Worm (Caenorhabditis elegans): Measurements from ENCODE around the gene pqn-68.

pqn-68 gene

DNA sequence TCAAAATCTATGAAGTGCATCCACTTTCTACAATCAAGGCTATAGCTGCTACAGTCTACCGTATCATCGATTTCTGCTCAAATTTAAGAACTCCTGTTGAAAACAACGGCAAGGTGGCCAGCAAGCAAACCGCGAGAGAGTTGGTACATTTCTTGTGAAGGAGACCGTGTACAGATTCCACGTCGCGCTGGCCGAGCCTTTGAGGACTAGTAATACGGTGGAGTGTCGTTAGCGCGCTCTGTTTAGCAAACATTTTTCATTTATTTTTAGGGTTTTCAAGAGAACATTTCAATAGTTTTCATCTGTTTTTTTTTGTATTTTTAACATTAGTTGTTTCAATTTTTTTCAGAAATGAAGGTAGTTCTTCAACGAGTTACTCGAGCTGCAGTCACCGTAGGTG, at the start of gene pqn-68:
TSS of gene pqn-68 (plus strand) at position 350 of the 400 bp plus-strand sequence.
- TF ChIP-seq tbx-11 (GFP tag; IDR thresholded peaks at IDR 0.05) (no peak), ama-1 (optimal IDR thresholded peaks at IDR 0.05) (no peak), pes-1 (GFP tag; IDR thresholded peaks at IDR 0.05) (no peak), scrt-1 (GFP tag; IDR thresholded peaks at IDR 0.05) (no peak), hnd-1 (tag; optimal IDR thresholded peaks at IDR 0.05) (no peak)

DNA sequence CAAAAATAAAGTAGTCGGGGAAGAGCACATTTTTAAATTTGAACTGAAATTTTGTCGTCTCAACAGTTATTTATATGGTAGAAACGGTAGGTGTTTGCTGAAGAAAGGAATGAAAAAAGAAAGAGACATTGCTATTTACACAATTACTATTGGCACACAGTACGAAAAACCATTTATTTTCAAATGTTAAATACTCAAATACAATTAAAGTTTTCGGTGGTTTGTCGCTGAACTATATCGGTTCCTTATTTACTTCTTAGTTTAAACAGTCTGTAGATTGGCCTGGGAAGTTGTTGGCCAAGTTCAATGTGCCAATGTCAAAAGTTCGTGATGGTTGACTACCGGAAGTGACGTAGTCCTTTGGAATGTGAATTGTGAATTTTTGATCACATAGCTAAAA, 48.4 kb upstream of the pqn-68 start, which contains the start of gene ttr-27:
TSS of gene ttr-27 (minus strand) at position 45 of the 400 bp plus-strand sequence.
- TF ChIP-seq ceh-13 (GFP tag; optimal IDR thresholded peaks at IDR 0.05): no peak
- no peak for TF ChIP-seq scrt-1 (GFP tag; IDR thresholded peaks at IDR 0.05)
- TF ChIP-seq flt-1 (GFP tag; IDR thresholded peaks at IDR 0.05): no peak
- no peak for TF ChIP-seq ceh-36 (tag; optimal IDR thresholded peaks at IDR 0.05)
- no peak for TF ChIP-seq ama-1 (optimal IDR thresholded peaks at IDR 0.05)
- TF ChIP-seq hmg-4 (GFP tag; optimal IDR thresholded peaks at IDR 0.05): no peak
- TF ChIP-seq F13C5.2 (tag; optimal IDR thresholded peaks at IDR 0.05): no peak
- no peak for TF ChIP-seq B0310.2 (tag; optimal IDR thresholded peaks at IDR 0.05)
- no peak for TF ChIP-seq hnd-1 (tag; optimal IDR thresholded peaks at IDR 0.05)
- TF ChIP-seq aly-1 (tag; optimal IDR thresholded peaks at IDR 0.05): no peak
- TF ChIP-seq tra-4 (tag; optimal IDR thresholded peaks at IDR 0.05): no peak
- no peak for TF ChIP-seq tbx-11 (GFP tag; IDR thresholded peaks at IDR 0.05)
- TF ChIP-seq sea-1 (GFP tag; conservative IDR thresholded peaks at IDR 0.05): no peak
- no peak for TF ChIP-seq hmbx-1 (tag; optimal IDR thresholded peaks at IDR 0.05)
- no peak for TF ChIP-seq tbx-37 (GFP tag; conservative IDR thresholded peaks at IDR 0.05)
- TF ChIP-seq pes-1 (GFP tag; IDR thresholded peaks at IDR 0.05): no peak
- TF ChIP-seq ets-7 (tag; optimal IDR thresholded peaks at IDR 0.05): no peak

DNA sequence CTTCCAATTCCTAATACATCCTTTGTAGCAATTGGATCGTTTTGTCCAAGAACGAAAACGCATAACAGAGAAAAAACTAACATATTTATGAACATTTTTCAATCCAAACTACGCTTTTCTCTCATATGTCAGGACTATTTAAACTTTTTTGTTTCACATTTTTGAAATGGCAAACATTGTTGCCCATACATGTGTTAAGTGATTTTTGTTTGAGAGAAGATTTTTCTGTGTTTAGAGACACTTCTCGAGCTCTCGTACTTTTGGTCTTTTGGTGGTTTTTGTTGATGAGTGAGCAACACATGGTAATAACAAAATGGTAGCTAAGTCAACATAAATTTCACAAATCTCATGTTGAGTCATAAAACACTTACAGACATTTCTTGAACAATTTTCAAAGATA, 47.4 kb upstream of the pqn-68 start, which contains the start of gene ttr-28:
TSS of gene ttr-28 (minus strand) at position 101 of the 400 bp plus-strand sequence.
- TF ChIP-seq pes-1 (GFP tag; IDR thresholded peaks at IDR 0.05): no peak
- no peak for TF ChIP-seq tra-4 (tag; optimal IDR thresholded peaks at IDR 0.05)
- TF ChIP-seq scrt-1 (GFP tag; IDR thresholded peaks at IDR 0.05): no peak
- no peak for TF ChIP-seq ceh-13 (GFP tag; optimal IDR thresholded peaks at IDR 0.05)
- TF ChIP-seq ceh-36 (tag; optimal IDR thresholded peaks at IDR 0.05): no peak
- TF ChIP-seq tbx-37 (GFP tag; conservative IDR thresholded peaks at IDR 0.05): no peak
- TF ChIP-seq ets-7 (tag; optimal IDR thresholded peaks at IDR 0.05): no peak
- TF ChIP-seq sea-1 (GFP tag; conservative IDR thresholded peaks at IDR 0.05): no peak
- TF ChIP-seq ama-1 (optimal IDR thresholded peaks at IDR 0.05): no peak
- no peak for TF ChIP-seq B0310.2 (tag; optimal IDR thresholded peaks at IDR 0.05)
- TF ChIP-seq hmbx-1 (tag; optimal IDR thresholded peaks at IDR 0.05): no peak
- no peak for TF ChIP-seq hnd-1 (tag; optimal IDR thresholded peaks at IDR 0.05)
- no peak for TF ChIP-seq hmg-4 (GFP tag; optimal IDR thresholded peaks at IDR 0.05)

DNA sequence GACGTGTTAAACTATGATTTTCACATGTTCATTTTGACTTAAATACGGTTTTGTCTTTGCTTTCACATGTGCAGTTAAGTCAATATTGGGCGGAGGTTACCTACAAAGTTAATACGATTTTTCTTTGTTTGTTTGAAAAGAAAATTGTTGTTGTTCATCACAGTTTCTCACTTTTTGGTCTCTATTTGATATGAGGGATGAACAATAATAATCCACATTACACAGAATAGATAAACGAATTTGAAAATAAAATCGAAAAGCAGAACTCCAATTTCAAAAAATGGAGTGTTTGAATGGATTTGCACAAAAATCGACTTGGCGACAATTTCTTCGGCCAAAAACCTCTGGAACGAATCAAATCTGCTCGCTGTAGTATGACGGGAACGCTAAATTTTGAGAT, 45.7 kb upstream of the pqn-68 start, which contains the start of gene ttr-29:
TSS of gene ttr-29 (minus strand) at position 101 of the 400 bp plus-strand sequence.
- no peak for TF ChIP-seq tbx-11 (GFP tag; IDR thresholded peaks at IDR 0.05)
- no peak for TF ChIP-seq F13C5.2 (tag; optimal IDR thresholded peaks at IDR 0.05)
- no peak for TF ChIP-seq hnd-1 (tag; optimal IDR thresholded peaks at IDR 0.05)
- TF ChIP-seq ceh-13 (GFP tag; optimal IDR thresholded peaks at IDR 0.05): no peak
- TF ChIP-seq ets-7 (tag; optimal IDR thresholded peaks at IDR 0.05): no peak
- no peak for TF ChIP-seq tbx-37 (GFP tag; conservative IDR thresholded peaks at IDR 0.05)
- no peak for TF ChIP-seq ama-1 (optimal IDR thresholded peaks at IDR 0.05)
- no peak for TF ChIP-seq pes-1 (GFP tag; IDR thresholded peaks at IDR 0.05)
- no peak for TF ChIP-seq hmg-4 (GFP tag; optimal IDR thresholded peaks at IDR 0.05)
- no peak for TF ChIP-seq tra-4 (tag; optimal IDR thresholded peaks at IDR 0.05)

DNA sequence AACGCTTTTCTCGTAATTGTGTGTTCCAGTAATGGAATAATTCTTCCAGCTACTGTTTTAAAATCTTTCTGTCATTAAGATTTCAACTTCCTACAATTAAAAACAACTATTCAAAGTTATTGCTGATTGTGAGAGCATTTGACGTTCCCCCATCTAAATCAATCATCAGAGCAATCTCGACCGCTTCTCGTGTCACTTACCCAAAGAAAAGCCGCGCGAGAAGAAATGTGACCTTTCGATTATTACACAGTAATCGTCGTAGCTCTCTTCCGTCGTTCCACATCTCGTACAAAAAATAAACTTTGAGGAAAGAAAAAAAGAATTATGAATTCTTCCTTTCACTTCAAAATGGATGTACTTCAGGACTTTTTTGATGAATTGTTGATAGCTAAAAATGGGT, 45.0 kb upstream of the pqn-68 start:
- TF ChIP-seq hmg-4 (GFP tag; optimal IDR thresholded peaks at IDR 0.05) (no peak), F13C5.2 (tag; optimal IDR thresholded peaks at IDR 0.05) (no peak), sea-1 (GFP tag; conservative IDR thresholded peaks at IDR 0.05) (no peak), hnd-1 (tag; optimal IDR thresholded peaks at IDR 0.05) (no peak), ets-7 (tag; optimal IDR thresholded peaks at IDR 0.05) (no peak), tra-4 (tag; optimal IDR thresholded peaks at IDR 0.05) (no peak), aly-1 (tag; optimal IDR thresholded peaks at IDR 0.05) (no peak), hmbx-1 (tag; optimal IDR thresholded peaks at IDR 0.05) (no peak), ama-1 (optimal IDR thresholded peaks at IDR 0.05) (no peak), scrt-1 (GFP tag; IDR thresholded peaks at IDR 0.05) (no peak), flt-1 (GFP tag; IDR thresholded peaks at IDR 0.05) (no peak), pes-1 (GFP tag; IDR thresholded peaks at IDR 0.05) (no peak), tbx-11 (GFP tag; IDR thresholded peaks at IDR 0.05) (no peak), ceh-36 (tag; optimal IDR thresholded peaks at IDR 0.05) (no peak), ceh-13 (GFP tag; optimal IDR thresholded peaks at IDR 0.05) (no peak), tbx-37 (GFP tag; conservative IDR thresholded peaks at IDR 0.05) (no peak)

DNA sequence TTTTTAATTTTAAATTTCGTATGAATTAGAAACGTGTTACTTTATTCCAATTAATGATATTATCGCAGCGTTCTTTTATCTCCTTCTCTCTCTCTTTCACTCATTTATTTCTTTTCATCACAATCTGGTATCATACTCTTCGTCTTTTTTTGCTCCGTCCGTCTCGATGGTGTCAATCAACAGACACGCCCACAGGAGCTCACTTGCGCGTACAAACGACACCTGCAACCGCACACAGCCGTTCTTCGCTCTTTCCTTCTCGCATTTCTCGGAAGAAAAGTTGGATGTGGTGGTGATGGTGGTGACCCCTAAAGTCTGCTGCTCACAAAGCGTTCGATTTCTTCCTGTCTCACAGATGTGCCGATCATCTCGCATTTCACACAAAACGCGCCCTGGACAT, 43.8 kb upstream of the pqn-68 start:
- TF ChIP-seq hmg-4 (GFP tag; optimal IDR thresholded peaks at IDR 0.05) (peak; percentile 8), sea-1 (GFP tag; conservative IDR thresholded peaks at IDR 0.05) (no peak), scrt-1 (GFP tag; IDR thresholded peaks at IDR 0.05) (no peak)

DNA sequence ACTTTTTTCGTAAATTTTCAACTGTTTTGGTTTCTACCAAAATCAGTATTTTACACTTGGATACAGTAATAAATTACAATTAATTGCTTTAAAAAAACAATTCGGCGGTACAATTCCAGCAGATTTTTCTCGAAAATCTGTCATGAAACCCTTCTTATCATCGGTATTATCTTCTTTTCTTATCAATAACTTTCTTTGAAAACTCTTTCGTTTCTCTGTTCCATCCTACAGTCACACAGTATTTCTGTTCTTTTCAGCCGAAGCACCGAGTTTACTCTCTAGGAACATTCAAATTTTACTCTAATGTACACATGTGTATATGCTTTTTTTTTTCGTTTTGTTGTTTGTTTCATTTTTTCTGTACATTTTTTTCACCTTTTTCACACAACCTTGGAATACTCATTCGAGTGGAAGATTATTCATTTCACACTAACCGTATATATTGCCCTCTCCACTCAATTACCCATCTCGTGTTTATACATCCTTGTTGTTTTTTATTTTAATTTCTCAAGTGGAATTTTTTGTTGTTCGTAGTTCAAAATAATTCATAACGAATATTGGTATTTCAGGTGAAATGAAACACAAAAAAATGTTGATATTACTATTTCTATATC, 42.8 kb upstream of the pqn-68 start, which contains the start of gene nid-1:
TSS of gene nid-1 (plus strand) at position 564 of the 614 bp plus-strand sequence.
- TF ChIP-seq tra-4 (tag; optimal IDR thresholded peaks at IDR 0.05): no peak
- no peak for TF ChIP-seq hnd-1 (tag; optimal IDR thresholded peaks at IDR 0.05)
- TF ChIP-seq sea-1 (GFP tag; conservative IDR thresholded peaks at IDR 0.05): no peak
- no peak for TF ChIP-seq hmbx-1 (tag; optimal IDR thresholded peaks at IDR 0.05)
- no peak for TF ChIP-seq tbx-11 (GFP tag; IDR thresholded peaks at IDR 0.05)
- no peak for TF ChIP-seq B0310.2 (tag; optimal IDR thresholded peaks at IDR 0.05)

DNA sequence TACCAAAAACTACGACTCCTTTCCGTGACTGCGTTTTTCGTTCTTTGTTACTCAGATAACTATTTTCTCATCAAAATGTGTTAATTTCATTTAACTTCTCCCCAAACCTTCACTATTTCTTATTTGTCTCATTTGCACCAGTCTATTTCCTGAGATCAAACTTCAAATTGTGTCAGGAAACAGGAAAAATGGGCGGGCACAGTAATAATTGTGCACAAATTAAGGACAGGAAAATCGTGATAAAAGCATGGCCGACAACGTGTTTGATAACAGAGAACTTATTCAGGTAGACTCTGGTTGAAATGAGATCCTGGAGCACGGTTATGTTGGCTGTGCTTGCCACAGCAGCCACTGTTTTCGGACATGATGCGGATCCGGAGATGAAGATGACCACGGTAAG, 32.7 kb upstream of the pqn-68 start, which contains the start of gene lipl-1:
TSS of gene lipl-1 (plus strand) at position 282 of the 400 bp plus-strand sequence.
- TF ChIP-seq F13C5.2 (tag; optimal IDR thresholded peaks at IDR 0.05) (no peak), ceh-13 (GFP tag; optimal IDR thresholded peaks at IDR 0.05) (no peak), tra-4 (tag; optimal IDR thresholded peaks at IDR 0.05) (no peak), hmbx-1 (tag; optimal IDR thresholded peaks at IDR 0.05) (no peak), B0310.2 (tag; optimal IDR thresholded peaks at IDR 0.05) (no peak), ets-7 (tag; optimal IDR thresholded peaks at IDR 0.05) (no peak), ama-1 (optimal IDR thresholded peaks at IDR 0.05) (no peak), tbx-37 (GFP tag; conservative IDR thresholded peaks at IDR 0.05) (no peak), aly-1 (tag; optimal IDR thresholded peaks at IDR 0.05) (no peak), hmg-4 (GFP tag; optimal IDR thresholded peaks at IDR 0.05) (no peak), ceh-36 (tag; optimal IDR thresholded peaks at IDR 0.05) (no peak), flt-1 (GFP tag; IDR thresholded peaks at IDR 0.05) (no peak), scrt-1 (GFP tag; IDR thresholded peaks at IDR 0.05) (no peak), pes-1 (GFP tag; IDR thresholded peaks at IDR 0.05) (no peak), hnd-1 (tag; optimal IDR thresholded peaks at IDR 0.05) (no peak), tbx-11 (GFP tag; IDR thresholded peaks at IDR 0.05) (no peak), sea-1 (GFP tag; conservative IDR thresholded peaks at IDR 0.05) (no peak)
